Worm (Caenorhabditis elegans) whole organism, midembryonic: ENCODE measurements around the gene W03D2.9.

Experiments
- T22C8.4 ChIP-seq: fragments of 200-800 bp; sonication (Bioruptor generic); IDR thresholded peaks from 2 replicates; pipeline ENCODE4 v1.3.6; 2022; ENCODE audit warnings: missing genetic modification characterization, missing compliant biosample characterization
- flt-1 ChIP-seq: fragments of 200-800 bp; sonication (Bioruptor generic); IDR thresholded peaks from 2 replicates; pipeline ENCODE4 v1.3.6; 2022; ENCODE audit warnings: missing genetic modification characterization, missing compliant biosample characterization

ce11 chrIV:4072027-4072426, 2.5 kb downstream of the W03D2.9 start, which contains the start of gene pqn-75:
- TF ChIP-seq T22C8.4 (GFP tag; lab: Robert Waterston, UW): no peak
- no peak for TF ChIP-seq flt-1
